Worm (Caenorhabditis elegans) whole organism, L1 larva: ENCODE data around the gene C36B7.4.
A peak's percentile ranks its signal among the peaks of the same experiment; 100 is the strongest.

Source experiments
- C16A3.4 ChIP-seq: fragments of 150-350 bp; optimal IDR thresholded peaks from 2 replicates; lab custom pipeline; 2014; ENCODE audit warnings: missing biosample characterization, missing genetic modification characterization
- egl-27 ChIP-seq, 2 experiments: fragments of 150-350 bp in 1 of 2; sonication (generic microtip); optimal IDR thresholded peaks; 3 replicates each; lab custom pipeline; 2017 to 2018; ENCODE audit warnings: missing biosample characterization in 2 of 2, missing genetic modification characterization in 2 of 2, missing genetic modification reagents in 2 of 2
- nhr-47 ChIP-seq: sonication (generic microtip); optimal IDR thresholded peaks from 2 replicates; lab custom pipeline; 2016; ENCODE audit warnings: mild to moderate bottlenecking, missing genetic modification characterization, moderate library complexity, missing compliant biosample characterization
- nhr-71 ChIP-seq: sonication (generic microtip); optimal IDR thresholded peaks from 2 replicates; lab custom pipeline; 2016; ENCODE audit warnings: mild to moderate bottlenecking, missing genetic modification characterization, moderate library complexity, missing compliant biosample characterization
- rnt-1 ChIP-seq: sonication (generic microtip); optimal IDR thresholded peaks from 2 replicates; lab custom pipeline; 2016; ENCODE audit warnings: mild to moderate bottlenecking, missing genetic modification characterization, moderate library complexity, missing compliant biosample characterization
- snpc-4 ChIP-seq: fragments of 150-350 bp; optimal IDR thresholded peaks from 2 replicates; lab custom pipeline; 2014; ENCODE audit warnings: missing biosample characterization, missing genetic modification characterization
- sox-4 ChIP-seq: sonication (generic microtip); optimal IDR thresholded peaks from 2 replicates; lab custom pipeline; 2016; ENCODE audit warnings: missing genetic modification characterization, missing compliant biosample characterization
- unc-130 ChIP-seq: fragments of 150-350 bp; optimal IDR thresholded peaks from 2 replicates; lab custom pipeline; 2017; ENCODE audit warnings: missing biosample characterization, missing genetic modification characterization, inconsistent platforms
- ztf-4 ChIP-seq: fragments of 150-350 bp; optimal IDR thresholded peaks from 2 replicates; lab custom pipeline; 2014; ENCODE audit warnings: missing biosample characterization, missing genetic modification characterization

DNA sequence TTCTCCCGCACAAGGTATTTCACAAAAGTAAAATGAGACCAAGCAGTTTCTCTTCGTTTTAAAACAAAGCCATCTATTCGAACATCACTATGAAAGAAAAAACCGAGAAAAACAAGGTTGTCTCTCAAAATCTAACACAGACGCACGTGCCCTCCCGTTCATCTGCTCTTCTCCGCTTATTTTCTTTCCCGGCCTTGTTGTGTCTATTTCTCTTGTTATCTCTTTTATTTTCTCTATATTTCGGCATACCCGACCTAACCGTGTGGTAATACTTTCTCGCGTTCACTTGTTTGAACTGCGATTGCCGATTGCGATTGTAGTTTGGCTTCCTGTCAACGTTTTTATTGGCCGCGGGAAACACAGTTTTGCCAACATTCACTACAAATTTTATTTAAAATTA lies 43.6 kb upstream of the C36B7.4 start:
- TF ChIP-seq nhr-71: peak; percentile 11
- no peak for TF ChIP-seq sox-4 (tag; lab: Kevin White, UChicago)
- TF ChIP-seq snpc-4: no peak
- no peak for TF ChIP-seq ztf-4 (tag; lab: Kevin White, UChicago)
- no peak for TF ChIP-seq egl-27 (tag; optimal IDR thresholded peaks at IDR 0.05; lab: Kevin White, UChicago)
- TF ChIP-seq unc-130: no peak
- TF ChIP-seq rnt-1 (tag; lab: Kevin White, UChicago): no peak
- no peak for TF ChIP-seq nhr-47 (tag; lab: Kevin White, UChicago)
- TF ChIP-seq C16A3.4 (tag; lab: Kevin White, UChicago): no peak
